ENCODE assay signal across 5 fruit fly cellular contexts in genomic region chr2L:16620384-16620908, dm6.
TF ChIP-seq lines count a peak whose summit lies in the region.

No protein-coding gene starts in this region.

TF ChIP-seq in whole organism, adult, 20 proteins besides CTCF, POLR2A, EP300 and RAD21 (continued from another document):
- peak; percentile 68 for TF ChIP-seq CG11617 (GFP tag; optimal IDR thresholded peaks at IDR 0.05; lab: Kevin White, UChicago)

TF ChIP-seq in whole organism, embryonic, 481 proteins besides CTCF, POLR2A, EP300 and RAD21 (continued from another document and continues in another):
- TF ChIP-seq D (optimal IDR thresholded peaks at IDR 0.05; lab: Kevin White, UChicago) (no peak), D (GFP tag; optimal IDR thresholded peaks at IDR 0.05; lab: Kevin White, UChicago) (peak; percentile 85), Sry-β (GFP tag; optimal IDR thresholded peaks at IDR 0.05; lab: Kevin White, UChicago) (no peak), pita (GFP tag; optimal IDR thresholded peaks at IDR 0.05; lab: Kevin White, UChicago) (no peak), Gsc (GFP tag; IDR thresholded peaks at IDR 0.05; lab: Robert Waterston, UW) (peak; percentile 16; the same call in 1 of the 2 replicates), run (tag; optimal IDR thresholded peaks at IDR 0.05; lab: Kevin White, UChicago) (peak; percentile 63), mirr (GFP tag; optimal IDR thresholded peaks at IDR 0.05; lab: Kevin White, UChicago) (no peak), aop (GFP tag; IDR thresholded peaks at IDR 0.05; lab: Robert Waterston, UW) (no peak), ftz-f1 (GFP tag; optimal IDR thresholded peaks at IDR 0.05; lab: Kevin White, UChicago) (no peak), CG10209 (GFP tag; optimal IDR thresholded peaks at IDR 0.05; lab: Kevin White, UChicago) (peak; percentile 45), CG14710 (tag; optimal IDR thresholded peaks at IDR 0.05; lab: Kevin White, UChicago) (peak; percentile 89), Dll (GFP tag; IDR thresholded peaks at IDR 0.05; lab: Robert Waterston, UW; ENCODE audit: partially characterized antibody) (no peak), lola (GFP tag; optimal IDR thresholded peaks at IDR 0.05; lab: Kevin White, UChicago) (peak in 1 of 3 experiments; percentile 71), lbe (GFP tag; optimal IDR thresholded peaks at IDR 0.05; lab: Kevin White, UChicago) (peak; percentile 43), tll (GFP tag; optimal IDR thresholded peaks at IDR 0.05; lab: Kevin White, UChicago) (no peak), CG31224 (GFP tag; IDR thresholded peaks at IDR 0.05; lab: Robert Waterston, UW) (no peak), Trl (optimal IDR thresholded peaks at IDR 0.05; lab: Kevin White, UChicago) (no peak), Trl (GFP tag; optimal IDR thresholded peaks at IDR 0.05; lab: Kevin White, UChicago) (peak; percentile 10), al (GFP tag; IDR thresholded peaks at IDR 0.05; lab: Robert Waterston, UW) (no peak), CG18011 (GFP tag; optimal IDR thresholded peaks at IDR 0.05; lab: Kevin White, UChicago) (no peak), CG1529 (GFP tag; optimal IDR thresholded peaks at IDR 0.05; lab: Kevin White, UChicago) (peak; percentile 48), fru (optimal IDR thresholded peaks at IDR 0.05; lab: Kevin White, UChicago) (no peak), ac (GFP tag; optimal IDR thresholded peaks at IDR 0.05; lab: Kevin White, UChicago) (no peak), CG4282 (GFP tag; optimal IDR thresholded peaks at IDR 0.05; lab: Kevin White, UChicago) (no peak), Rx (GFP tag; IDR thresholded peaks at IDR 0.05; lab: Robert Waterston, UW) (peak; percentile 57; the same call in 1 of the 2 replicates), crp (GFP tag; optimal IDR thresholded peaks at IDR 0.05; lab: Kevin White, UChicago) (peak in 1 of 2 experiments; percentile 26), CG3065 (GFP tag; optimal IDR thresholded peaks at IDR 0.05; lab: Kevin White, UChicago) (peak; percentile 40), E2f1 (GFP tag; IDR thresholded peaks at IDR 0.05; lab: Robert Waterston, UW) (peak; percentile 54; the same call in 1 of the 2 replicates), CG10654 (GFP tag; optimal IDR thresholded peaks at IDR 0.05; lab: Kevin White, UChicago) (peak; percentile 77), sob (GFP tag; IDR thresholded peaks at IDR 0.05; lab: Robert Waterston, UW) (peak; percentile 40; the same call in 1 of the 2 replicates), dysf (GFP tag; IDR thresholded peaks at IDR 0.05; lab: Robert Waterston, UW) (peak; percentile 68; the same call in 2 of the 3 replicates), Dfd (GFP tag; optimal IDR thresholded peaks at IDR 0.05; lab: Kevin White, UChicago) (no peak)

TF ChIP-seq in whole organism, prepupa, 60 proteins besides CTCF, POLR2A, EP300 and RAD21 (continued from another document and continues in another):
- TF ChIP-seq Hr38 (GFP tag; optimal IDR thresholded peaks at IDR 0.05; lab: Kevin White, UChicago) (no peak), cyc (GFP tag; optimal IDR thresholded peaks at IDR 0.05; lab: Kevin White, UChicago) (peak; percentile 95), ss (GFP tag; optimal IDR thresholded peaks at IDR 0.05; lab: Kevin White, UChicago) (peak; percentile 40 to 69), Sox14 (GFP tag; optimal IDR thresholded peaks at IDR 0.05; lab: Kevin White, UChicago) (peak; percentile 77), CG3919 (GFP tag; optimal IDR thresholded peaks at IDR 0.05; lab: Kevin White, UChicago) (peak; percentile 88), vri (GFP tag; optimal IDR thresholded peaks at IDR 0.05; lab: Kevin White, UChicago) (peak; percentile 58), fd85E (GFP tag; optimal IDR thresholded peaks at IDR 0.05; lab: Kevin White, UChicago) (peak; percentile 35), CG11902 (GFP tag; optimal IDR thresholded peaks at IDR 0.05; lab: Kevin White, UChicago) (peak; percentile 86), spab (GFP tag; optimal IDR thresholded peaks at IDR 0.05; lab: Kevin White, UChicago) (peak; percentile 60), CG11762 (GFP tag; optimal IDR thresholded peaks at IDR 0.05; lab: Kevin White, UChicago; ENCODE audit: insufficient read depth) (peak; percentile 82), eg (GFP tag; IDR thresholded peaks at IDR 0.05; lab: Robert Waterston, UW) (peak; percentile 64; the same call in 2 of the 3 replicates), Ets96B (tag; optimal IDR thresholded peaks at IDR 0.05; lab: Kevin White, UChicago) (peak; percentile 68), Ets21C (GFP tag; optimal IDR thresholded peaks at IDR 0.05; lab: Kevin White, UChicago) (peak; percentile 74), dsx (GFP tag; optimal IDR thresholded peaks at IDR 0.05; lab: Kevin White, UChicago; ENCODE audit: poor library complexity, severe bottlenecking) (peak; percentile 67), salr (GFP tag; optimal IDR thresholded peaks at IDR 0.05; lab: Kevin White, UChicago) (peak; percentile 38 to 70), Sox15 (GFP tag; optimal IDR thresholded peaks at IDR 0.05; lab: Kevin White, UChicago) (peak; percentile 78), Gug (GFP tag; IDR thresholded peaks at IDR 0.05; lab: Robert Waterston, UW) (peak; percentile 65), CG4318 (GFP tag; optimal IDR thresholded peaks at IDR 0.05; lab: Kevin White, UChicago) (peak; percentile 54), CG7368 (GFP tag; optimal IDR thresholded peaks at IDR 0.05; lab: Kevin White, UChicago) (peak; percentile 73), Eip93F (GFP tag; optimal IDR thresholded peaks at IDR 0.05; lab: Kevin White, UChicago) (no peak), Eip78C (GFP tag; lab: Kevin White, UChicago) (peak; percentile 97), CG8319 (GFP tag; optimal IDR thresholded peaks at IDR 0.05; lab: Kevin White, UChicago) (peak; percentile 71), Sox102F (GFP tag; optimal IDR thresholded peaks at IDR 0.05; lab: Kevin White, UChicago) (peak; percentile 79), CG8119 (GFP tag; IDR thresholded peaks at IDR 0.05; lab: Robert Waterston, UW) (peak; percentile 73), Hr39 (GFP tag; optimal IDR thresholded peaks at IDR 0.05; lab: Kevin White, UChicago) (peak; percentile 90), CG15336 (GFP tag; IDR thresholded peaks at IDR 0.05; lab: Robert Waterston, UW) (peak; percentile 76), Hr4 (GFP tag; optimal IDR thresholded peaks at IDR 0.05; lab: Kevin White, UChicago) (peak; percentile 82), fkh (GFP tag; optimal IDR thresholded peaks at IDR 0.05; lab: Kevin White, UChicago) (no peak), Blimp-1 (GFP tag; optimal IDR thresholded peaks at IDR 0.05; lab: Kevin White, UChicago) (peak; percentile 88), dac (GFP tag; optimal IDR thresholded peaks at IDR 0.05; lab: Kevin White, UChicago) (no peak), net (GFP tag; optimal IDR thresholded peaks at IDR 0.05; lab: Kevin White, UChicago) (peak; percentile 85), topi (GFP tag; optimal IDR thresholded peaks at IDR 0.05; lab: Kevin White, UChicago) (peak; percentile 95), svp (GFP tag; lab: Kevin White, UChicago) (peak; percentile 98), CG32006 (GFP tag; optimal IDR thresholded peaks at IDR 0.05; lab: Kevin White, UChicago) (peak; percentile 66)

TF ChIP-seq in whole organism, pupa, 21 proteins besides CTCF, POLR2A, EP300 and RAD21 (continued from another document):
- peak; percentile 65 for TF ChIP-seq CG4496 (GFP tag; IDR thresholded peaks at IDR 0.05; lab: Robert Waterston, UW)
- TF ChIP-seq EcR (GFP tag; optimal IDR thresholded peaks at IDR 0.05; lab: Kevin White, UChicago) = no peak

TF ChIP-seq in whole organism, wandering third instar larva, 38 proteins besides CTCF, POLR2A, EP300 and RAD21 (continued from another document):
- TF ChIP-seq tai (GFP tag; optimal IDR thresholded peaks at IDR 0.05; lab: Kevin White, UChicago) (peak; percentile 54), jim (GFP tag; optimal IDR thresholded peaks at IDR 0.05; lab: Kevin White, UChicago) (peak; percentile 77), CG32264 (GFP tag; optimal IDR thresholded peaks at IDR 0.05; lab: Kevin White, UChicago) (peak; percentile 75), fru (GFP tag; optimal IDR thresholded peaks at IDR 0.05; lab: Kevin White, UChicago) (peak; percentile 88), ey (GFP tag; optimal IDR thresholded peaks at IDR 0.05; lab: Kevin White, UChicago) (peak; percentile 82), Dfd (GFP tag; optimal IDR thresholded peaks at IDR 0.05; lab: Kevin White, UChicago) (peak; percentile 23), OdsH (GFP tag; optimal IDR thresholded peaks at IDR 0.05; lab: Kevin White, UChicago) (peak; percentile 90), HLH106 (tag; optimal IDR thresholded peaks at IDR 0.05; lab: Kevin White, UChicago) (peak; percentile 94), dmrt93B (GFP tag; optimal IDR thresholded peaks at IDR 0.05; lab: Kevin White, UChicago) (peak; percentile 88), usp (GFP tag; optimal IDR thresholded peaks at IDR 0.05; lab: Kevin White, UChicago) (no peak), Jra (GFP tag; optimal IDR thresholded peaks at IDR 0.05; lab: Kevin White, UChicago) (no peak), Vsx2 (GFP tag; optimal IDR thresholded peaks at IDR 0.05; lab: Kevin White, UChicago; ENCODE audit: partially characterized antibody) (no peak), Abd-B (GFP tag; optimal IDR thresholded peaks at IDR 0.05; lab: Kevin White, UChicago) (no peak), Rel (GFP tag; optimal IDR thresholded peaks at IDR 0.05; lab: Kevin White, UChicago) (peak; percentile 20), Rel (tag; optimal IDR thresholded peaks at IDR 0.05; lab: Kevin White, UChicago) (peak; percentile 89), CG9705 (GFP tag; optimal IDR thresholded peaks at IDR 0.05; lab: Kevin White, UChicago) (peak; percentile 71)
